In genomic region chr2L:14588615-14589247, dm6 we compare ENCODE assay signal across 1 fruit fly cellular context.
A peak's percentile ranks its signal among the peaks of the same experiment; 100 is the strongest.
TF ChIP-seq lines count a peak whose summit lies in the region.

No protein-coding gene starts in this region.

TF ChIP-seq in whole organism, embryonic, 481 proteins besides CTCF, POLR2A, EP300 and RAD21 (continued from another document and continues in another):
- TF ChIP-seq nmo (GFP tag; optimal IDR thresholded peaks at IDR 0.05; lab: Kevin White, UChicago): no peak
- TF ChIP-seq chinmo (GFP tag; IDR thresholded peaks at IDR 0.05; lab: Robert Waterston, UW; ENCODE audit: partially characterized antibody): no peak
- TF ChIP-seq Oaz (GFP tag; IDR thresholded peaks at IDR 0.05; lab: Robert Waterston, UW): no peak
- no peak for TF ChIP-seq tap (tag; optimal IDR thresholded peaks at IDR 0.05; lab: Kevin White, UChicago)
- TF ChIP-seq az2 (GFP tag; optimal IDR thresholded peaks at IDR 0.05; lab: Kevin White, UChicago): no peak
- no peak for TF ChIP-seq unpg (GFP tag; optimal IDR thresholded peaks at IDR 0.05; lab: Kevin White, UChicago)
- TF ChIP-seq tup (GFP tag; optimal IDR thresholded peaks at IDR 0.05; lab: Kevin White, UChicago): no peak
- no peak for TF ChIP-seq fu2 (GFP tag; optimal IDR thresholded peaks at IDR 0.05; lab: Kevin White, UChicago)
- TF ChIP-seq CG30431 (GFP tag; optimal IDR thresholded peaks at IDR 0.05; lab: Kevin White, UChicago): no peak
- no peak for TF ChIP-seq CG3065 (GFP tag; optimal IDR thresholded peaks at IDR 0.05; lab: Kevin White, UChicago)
- no peak for TF ChIP-seq CG3847 (GFP tag; IDR thresholded peaks at IDR 0.05; lab: Robert Waterston, UW)
- peak; percentile 49 for TF ChIP-seq Med (GFP tag; lab: Kevin White, UChicago)
- TF ChIP-seq emc (GFP tag; optimal IDR thresholded peaks at IDR 0.05; lab: Kevin White, UChicago): no peak
- TF ChIP-seq fd102C (GFP tag; optimal IDR thresholded peaks at IDR 0.05; lab: Kevin White, UChicago): no peak
- no peak for TF ChIP-seq CG7372 (GFP tag; IDR thresholded peaks at IDR 0.05; lab: Robert Waterston, UW)
- TF ChIP-seq CG18599 (GFP tag; optimal IDR thresholded peaks at IDR 0.05; lab: Kevin White, UChicago): no peak
- TF ChIP-seq CG2116 (GFP tag; optimal IDR thresholded peaks at IDR 0.05; lab: Kevin White, UChicago): no peak
- TF ChIP-seq CG14667 (GFP tag; IDR thresholded peaks at IDR 0.05; lab: Robert Waterston, UW): no peak
- TF ChIP-seq stwl (tag; optimal IDR thresholded peaks at IDR 0.05; lab: Kevin White, UChicago): peak; percentile 21
- peak; percentile 50 for TF ChIP-seq Hmr (GFP tag; optimal IDR thresholded peaks at IDR 0.05; lab: Kevin White, UChicago)
- peak; percentile 53 for TF ChIP-seq CG15601 (tag; optimal IDR thresholded peaks at IDR 0.05; lab: Kevin White, UChicago)
- TF ChIP-seq H2.0 (GFP tag; IDR thresholded peaks at IDR 0.05; lab: Robert Waterston, UW): no peak
- no peak for TF ChIP-seq CG3281 (GFP tag; optimal IDR thresholded peaks at IDR 0.05; lab: Kevin White, UChicago)
- TF ChIP-seq bsh (GFP tag; optimal IDR thresholded peaks at IDR 0.05; lab: Kevin White, UChicago): no peak
- no peak for TF ChIP-seq sqz (GFP tag; optimal IDR thresholded peaks at IDR 0.05; lab: Kevin White, UChicago)
- TF ChIP-seq MESR4 (GFP tag; optimal IDR thresholded peaks at IDR 0.05; lab: Kevin White, UChicago): no peak
- peak; percentile 17 for TF ChIP-seq Sox102F (GFP tag; optimal IDR thresholded peaks at IDR 0.05; lab: Kevin White, UChicago)
- TF ChIP-seq prd (optimal IDR thresholded peaks at IDR 0.05; lab: Kevin White, UChicago): no peak
- TF ChIP-seq prd (GFP tag; IDR thresholded peaks at IDR 0.05; lab: Robert Waterston, UW): no peak
- TF ChIP-seq ab (GFP tag; optimal IDR thresholded peaks at IDR 0.05; lab: Kevin White, UChicago): no peak
- no peak for TF ChIP-seq sens-2 (GFP tag; IDR thresholded peaks at IDR 0.05; lab: Robert Waterston, UW)
- no peak for TF ChIP-seq Doc3 (GFP tag; IDR thresholded peaks at IDR 0.05; lab: Robert Waterston, UW; ENCODE audit: partially characterized antibody)
- no peak for TF ChIP-seq CG4617 (GFP tag; optimal IDR thresholded peaks at IDR 0.05; lab: Kevin White, UChicago; ENCODE audit: borderline replicate concordance)
- no peak for TF ChIP-seq vnd (GFP tag; IDR thresholded peaks at IDR 0.05; lab: Robert Waterston, UW; ENCODE audit: partially characterized antibody)
- no peak for TF ChIP-seq CG15011 (GFP tag; optimal IDR thresholded peaks at IDR 0.05; lab: Kevin White, UChicago)
- TF ChIP-seq CG2199 (GFP tag; IDR thresholded peaks at IDR 0.05; lab: Robert Waterston, UW): 0 out of 3 replicates have a peak, but pooled peaks have one; percentile 47
- no peak for TF ChIP-seq ind (GFP tag; optimal IDR thresholded peaks at IDR 0.05; lab: Kevin White, UChicago)
- TF ChIP-seq Bgb (GFP tag; IDR thresholded peaks at IDR 0.05; lab: Robert Waterston, UW; ENCODE audit: partially characterized antibody): peak; percentile 61
- TF ChIP-seq yki (optimal IDR thresholded peaks at IDR 0.05; lab: Kevin White, UChicago): no peak
- peak in 1 of 2 experiments; percentile 72 for TF ChIP-seq insv (GFP tag; optimal IDR thresholded peaks at IDR 0.05; lab: Kevin White, UChicago)
- TF ChIP-seq crol (GFP tag; IDR thresholded peaks at IDR 0.05; lab: Robert Waterston, UW): no peak
- no peak for TF ChIP-seq GATAe (GFP tag; conservative IDR thresholded peaks at IDR 0.05; lab: Robert Waterston, UW)
- TF ChIP-seq hkb (optimal IDR thresholded peaks at IDR 0.05; lab: Kevin White, UChicago): no peak
- no peak for TF ChIP-seq hkb (GFP tag; IDR thresholded peaks at IDR 0.05; lab: Robert Waterston, UW)
- TF ChIP-seq gcm (GFP tag; optimal IDR thresholded peaks at IDR 0.05; lab: Kevin White, UChicago): no peak
- no peak for TF ChIP-seq Adf1 (GFP tag; IDR thresholded peaks at IDR 0.05; lab: Robert Waterston, UW)
- TF ChIP-seq CG42726 (GFP tag; IDR thresholded peaks at IDR 0.05; lab: Robert Waterston, UW; ENCODE audit: partially characterized antibody): 0 out of 2 replicates have a peak, but pooled peaks have one; percentile 39
- no peak for TF ChIP-seq CG34224 (GFP tag; IDR thresholded peaks at IDR 0.05; lab: Robert Waterston, UW; ENCODE audit: partially characterized antibody)
- TF ChIP-seq Nf-YC (tag; optimal IDR thresholded peaks at IDR 0.05; lab: Kevin White, UChicago): no peak
- no peak for TF ChIP-seq Ravus (GFP tag; IDR thresholded peaks at IDR 0.05; lab: Robert Waterston, UW)
- TF ChIP-seq CG8359 (GFP tag; optimal IDR thresholded peaks at IDR 0.05; lab: Kevin White, UChicago; ENCODE audit: borderline replicate concordance): no peak
- TF ChIP-seq MTF-1 (GFP tag; optimal IDR thresholded peaks at IDR 0.05; lab: Kevin White, UChicago; ENCODE audit: borderline replicate concordance): no peak
- TF ChIP-seq gcm2 (GFP tag; optimal IDR thresholded peaks at IDR 0.05; lab: Kevin White, UChicago): no peak
- no peak for TF ChIP-seq CG9932 (GFP tag; IDR thresholded peaks at IDR 0.05; lab: Robert Waterston, UW)
- no peak for TF ChIP-seq ci (GFP tag; IDR thresholded peaks at IDR 0.05; lab: Robert Waterston, UW)
- no peak for TF ChIP-seq so (GFP tag; IDR thresholded peaks at IDR 0.05; lab: Robert Waterston, UW)
- no peak for TF ChIP-seq fru (optimal IDR thresholded peaks at IDR 0.05; lab: Kevin White, UChicago)
- TF ChIP-seq sim (GFP tag; IDR thresholded peaks at IDR 0.05; lab: Robert Waterston, UW): no peak
- TF ChIP-seq dmrt11E (tag; optimal IDR thresholded peaks at IDR 0.05; lab: Kevin White, UChicago): no peak
- no peak for TF ChIP-seq tx (GFP tag; optimal IDR thresholded peaks at IDR 0.05; lab: Kevin White, UChicago)
- TF ChIP-seq CG10321 (GFP tag; IDR thresholded peaks at IDR 0.05; lab: Robert Waterston, UW): no peak
- no peak for TF ChIP-seq CG10979 (tag; optimal IDR thresholded peaks at IDR 0.05; lab: Kevin White, UChicago)
- no peak for TF ChIP-seq Fer3 (tag; optimal IDR thresholded peaks at IDR 0.05; lab: Kevin White, UChicago)
- TF ChIP-seq BtbVII (GFP tag; optimal IDR thresholded peaks at IDR 0.05; lab: Kevin White, UChicago): no peak
- no peak for TF ChIP-seq hb (GFP tag; IDR thresholded peaks at IDR 0.05; lab: Robert Waterston, UW; ENCODE audit: partially characterized antibody)
- TF ChIP-seq Lhr (GFP tag; optimal IDR thresholded peaks at IDR 0.05; lab: Kevin White, UChicago): peak; percentile 73
- TF ChIP-seq Scr (GFP tag; IDR thresholded peaks at IDR 0.05; lab: Robert Waterston, UW; ENCODE audit: partially characterized antibody): peak; percentile 46; the same call in 1 of the 2 replicates
- no peak for TF ChIP-seq cas (GFP tag; IDR thresholded peaks at IDR 0.05; lab: Robert Waterston, UW)
- no peak for TF ChIP-seq CG4854 (GFP tag; optimal IDR thresholded peaks at IDR 0.05; lab: Kevin White, UChicago)
- TF ChIP-seq Dp (GFP tag; optimal IDR thresholded peaks at IDR 0.05; lab: Kevin White, UChicago): peak; percentile 9
- no peak for TF ChIP-seq CG10431 (GFP tag; optimal IDR thresholded peaks at IDR 0.05; lab: Kevin White, UChicago)
- no peak for TF ChIP-seq CG10959 (GFP tag; IDR thresholded peaks at IDR 0.05; lab: Robert Waterston, UW)
- TF ChIP-seq usp (GFP tag; optimal IDR thresholded peaks at IDR 0.05; lab: Kevin White, UChicago): no peak
- no peak for TF ChIP-seq Hr78 (GFP tag; optimal IDR thresholded peaks at IDR 0.05; lab: Kevin White, UChicago)
- TF ChIP-seq ham (GFP tag; IDR thresholded peaks at IDR 0.05; lab: Robert Waterston, UW): no peak
- no peak for TF ChIP-seq shn (GFP tag; optimal IDR thresholded peaks at IDR 0.05; lab: Kevin White, UChicago)
- TF ChIP-seq CG17829 (tag; optimal IDR thresholded peaks at IDR 0.05; lab: Kevin White, UChicago): no peak
- no peak for TF ChIP-seq sr (GFP tag; IDR thresholded peaks at IDR 0.05; lab: Robert Waterston, UW)
- TF ChIP-seq row (GFP tag; IDR thresholded peaks at IDR 0.05; lab: Robert Waterston, UW): no peak
- no peak for TF ChIP-seq CG13123 (GFP tag; optimal IDR thresholded peaks at IDR 0.05; lab: Kevin White, UChicago)
- no peak for TF ChIP-seq Sox100B (GFP tag; optimal IDR thresholded peaks at IDR 0.05; lab: Kevin White, UChicago)
- TF ChIP-seq BEAF-32 (GFP tag; optimal IDR thresholded peaks at IDR 0.05; lab: Kevin White, UChicago): no peak
- no peak for TF ChIP-seq Sry-β (GFP tag; optimal IDR thresholded peaks at IDR 0.05; lab: Kevin White, UChicago)
- no peak for TF ChIP-seq Ets65A (GFP tag; lab: Kevin White, UChicago)
- TF ChIP-seq CG18476 (GFP tag; optimal IDR thresholded peaks at IDR 0.05; lab: Kevin White, UChicago): no peak
- TF ChIP-seq ssp (GFP tag; IDR thresholded peaks at IDR 0.05; lab: Robert Waterston, UW): no peak
- no peak for TF ChIP-seq dati (GFP tag; IDR thresholded peaks at IDR 0.05; lab: Robert Waterston, UW)
- peak; percentile 13 for TF ChIP-seq Dek (tag; optimal IDR thresholded peaks at IDR 0.05; lab: Kevin White, UChicago)
- no peak for TF ChIP-seq trem (tag; optimal IDR thresholded peaks at IDR 0.05; lab: Kevin White, UChicago)
- TF ChIP-seq sens (GFP tag; lab: Kevin White, UChicago): peak; percentile 7
- TF ChIP-seq Ets97D (GFP tag; optimal IDR thresholded peaks at IDR 0.05; lab: Kevin White, UChicago): no peak
- TF ChIP-seq Atf6 (GFP tag; IDR thresholded peaks at IDR 0.05; lab: Robert Waterston, UW): no peak
- no peak for TF ChIP-seq phol (tag; optimal IDR thresholded peaks at IDR 0.05; lab: Kevin White, UChicago)
- peak in 1 of 2 experiments; percentile 24 for TF ChIP-seq eve (GFP tag; optimal IDR thresholded peaks at IDR 0.05; lab: Kevin White, UChicago)
- TF ChIP-seq CG9437 (GFP tag; optimal IDR thresholded peaks at IDR 0.05; lab: Kevin White, UChicago): peak; percentile 87
- peak; percentile 53; the same call in 1 of the 2 replicates for TF ChIP-seq CG13287 (GFP tag; IDR thresholded peaks at IDR 0.05; lab: Robert Waterston, UW; ENCODE audit: partially characterized antibody)
- TF ChIP-seq kni (GFP tag; optimal IDR thresholded peaks at IDR 0.05; lab: Kevin White, UChicago): no peak
- no peak for TF ChIP-seq repo (GFP tag; optimal IDR thresholded peaks at IDR 0.05; lab: Kevin White, UChicago)
- no peak for TF ChIP-seq Neu2 (GFP tag; optimal IDR thresholded peaks at IDR 0.05; lab: Kevin White, UChicago; ENCODE audit: borderline replicate concordance)
- TF ChIP-seq CG8281 (tag; optimal IDR thresholded peaks at IDR 0.05; lab: Kevin White, UChicago): peak; percentile 77
- TF ChIP-seq en (GFP tag; optimal IDR thresholded peaks at IDR 0.05; lab: Kevin White, UChicago): no peak
- TF ChIP-seq Elba2 (GFP tag; optimal IDR thresholded peaks at IDR 0.05; lab: Kevin White, UChicago): no peak
- TF ChIP-seq CG3995 (GFP tag; optimal IDR thresholded peaks at IDR 0.05; lab: Kevin White, UChicago): no peak
- TF ChIP-seq zen (tag; optimal IDR thresholded peaks at IDR 0.05; lab: Kevin White, UChicago): no peak
- no peak for TF ChIP-seq Hmx (GFP tag; optimal IDR thresholded peaks at IDR 0.05; lab: Kevin White, UChicago)
- TF ChIP-seq bab2 (GFP tag; optimal IDR thresholded peaks at IDR 0.05; lab: Kevin White, UChicago): no peak
- peak; percentile 2 for TF ChIP-seq CG2120 (GFP tag; optimal IDR thresholded peaks at IDR 0.05; lab: Kevin White, UChicago)
- TF ChIP-seq Bteb2 (GFP tag; optimal IDR thresholded peaks at IDR 0.05; lab: Kevin White, UChicago): no peak
- no peak for TF ChIP-seq Doc2 (GFP tag; IDR thresholded peaks at IDR 0.05; lab: Robert Waterston, UW)
- TF ChIP-seq Drgx (GFP tag; IDR thresholded peaks at IDR 0.05; lab: Robert Waterston, UW): no peak
- TF ChIP-seq CG1832 (GFP tag; optimal IDR thresholded peaks at IDR 0.05; lab: Kevin White, UChicago): no peak
- no peak for TF ChIP-seq h (optimal IDR thresholded peaks at IDR 0.05; lab: Kevin White, UChicago)
- TF ChIP-seq gfzf (GFP tag; optimal IDR thresholded peaks at IDR 0.05; lab: Kevin White, UChicago): no peak
- no peak for TF ChIP-seq CG17328 (GFP tag; IDR thresholded peaks at IDR 0.05; lab: Robert Waterston, UW)
- no peak for TF ChIP-seq CG17385 (GFP tag; optimal IDR thresholded peaks at IDR 0.05; lab: Kevin White, UChicago)
- TF ChIP-seq slou (GFP tag; optimal IDR thresholded peaks at IDR 0.05; lab: Kevin White, UChicago): no peak
- TF ChIP-seq peb (GFP tag; IDR thresholded peaks at IDR 0.05; lab: Robert Waterston, UW): no peak
- no peak for TF ChIP-seq crc (GFP tag; optimal IDR thresholded peaks at IDR 0.05; lab: Kevin White, UChicago)
- no peak for TF ChIP-seq eyg (GFP tag; optimal IDR thresholded peaks at IDR 0.05; lab: Kevin White, UChicago)
- TF ChIP-seq CG34376 (GFP tag; optimal IDR thresholded peaks at IDR 0.05; lab: Kevin White, UChicago): no peak
- TF ChIP-seq Gug (GFP tag; IDR thresholded peaks at IDR 0.05; lab: Robert Waterston, UW): no peak
- no peak for TF ChIP-seq CG31441 (GFP tag; IDR thresholded peaks at IDR 0.05; lab: Robert Waterston, UW)
- no peak for TF ChIP-seq salm (tag; optimal IDR thresholded peaks at IDR 0.05; lab: Kevin White, UChicago)
- no peak for TF ChIP-seq Vsx1 (GFP tag; optimal IDR thresholded peaks at IDR 0.05; lab: Kevin White, UChicago)
- TF ChIP-seq wdn (GFP tag; IDR thresholded peaks at IDR 0.05; lab: Robert Waterston, UW): no peak
- TF ChIP-seq run (tag; optimal IDR thresholded peaks at IDR 0.05; lab: Kevin White, UChicago): no peak
- no peak for TF ChIP-seq pan (optimal IDR thresholded peaks at IDR 0.05; lab: Kevin White, UChicago)
- TF ChIP-seq pan (GFP tag; optimal IDR thresholded peaks at IDR 0.05 in 1 of 2, IDR thresholded peaks at IDR 0.05 in 1 of 2): no peak
- no peak for TF ChIP-seq Deaf1 (tag; optimal IDR thresholded peaks at IDR 0.05; lab: Kevin White, UChicago)
- no peak for TF ChIP-seq grn (GFP tag; optimal IDR thresholded peaks at IDR 0.05; lab: Kevin White, UChicago)
- no peak for TF ChIP-seq CG17568 (GFP tag; optimal IDR thresholded peaks at IDR 0.05; lab: Kevin White, UChicago)
- TF ChIP-seq Abd-B (GFP tag; optimal IDR thresholded peaks at IDR 0.05; lab: Kevin White, UChicago): peak; percentile 5
- no peak for TF ChIP-seq slbo (GFP tag; IDR thresholded peaks at IDR 0.05; lab: Robert Waterston, UW)
- no peak for TF ChIP-seq ap (GFP tag; IDR thresholded peaks at IDR 0.05; lab: Robert Waterston, UW)
- TF ChIP-seq CG6813 (GFP tag; optimal IDR thresholded peaks at IDR 0.05; lab: Kevin White, UChicago): no peak
- TF ChIP-seq sd (tag; optimal IDR thresholded peaks at IDR 0.05; lab: Kevin White, UChicago): no peak
- no peak for TF ChIP-seq sima (GFP tag; optimal IDR thresholded peaks at IDR 0.05; lab: Kevin White, UChicago)
- no peak for TF ChIP-seq CG9817 (tag; optimal IDR thresholded peaks at IDR 0.05; lab: Kevin White, UChicago)
- TF ChIP-seq chm (GFP tag; IDR thresholded peaks at IDR 0.05; lab: Robert Waterston, UW): no peak
- TF ChIP-seq CG15479 (GFP tag; optimal IDR thresholded peaks at IDR 0.05; lab: Kevin White, UChicago): no peak
